Fruit fly (Drosophila melanogaster) whole organism, prepupa: Measurements from ENCODE around the gene CG31493.

ENCODE experiments used
- Blimp-1 ChIP-seq: fragments of 200-800 bp; sonication (Bioruptor generic); optimal IDR thresholded peaks from 3 replicates; lab custom pipeline; 2017; ENCODE audit warnings: missing biosample characterization, missing genetic modification characterization, mild to moderate bottlenecking, moderate library complexity, missing genetic modification reagents
- CG10669 ChIP-seq: fragments of 200-800 bp; sonication (Bioruptor generic); optimal IDR thresholded peaks from 3 replicates; lab custom pipeline; 2018; ENCODE audit warnings: missing biosample characterization, mild to moderate bottlenecking, missing genetic modification characterization, moderate library complexity
- CG11902 ChIP-seq: fragments of 200-800 bp; sonication (Bioruptor generic); optimal IDR thresholded peaks from 3 replicates; lab custom pipeline; 2016; ENCODE audit warnings: missing biosample characterization, missing genetic modification characterization
- CG15336 ChIP-seq: fragments of 200-800 bp; sonication (Bioruptor generic); IDR thresholded peaks from 2 replicates; pipeline ENCODE4 v1.3.6; 2022; ENCODE audit warnings: missing biosample characterization, missing genetic modification characterization
- CG16779 ChIP-seq: fragments of 200-800 bp; sonication (Bioruptor generic); optimal IDR thresholded peaks from 3 replicates; lab custom pipeline; 2017; ENCODE audit warnings: missing biosample characterization, mild to moderate bottlenecking, missing genetic modification characterization
- CG3032 ChIP-seq: fragments of 200-800 bp; optimal IDR thresholded peaks from 2 replicates; lab custom pipeline; 2019; ENCODE audit warnings: missing biosample characterization, mild to moderate bottlenecking, missing genetic modification characterization, moderate library complexity
- CG34406 ChIP-seq: fragments of 200-800 bp; sonication (Bioruptor generic); optimal IDR thresholded peaks from 3 replicates; lab custom pipeline; 2016; ENCODE audit warnings: missing biosample characterization, missing genetic modification characterization
- CG3919 ChIP-seq: fragments of 200-800 bp; sonication (Bioruptor generic); optimal IDR thresholded peaks from 3 replicates; lab custom pipeline; 2016; ENCODE audit warnings: missing biosample characterization, missing genetic modification characterization
- CG4318 ChIP-seq: fragments of 200-800 bp; sonication (Bioruptor generic); optimal IDR thresholded peaks from 3 replicates; lab custom pipeline; 2017; ENCODE audit warnings: missing biosample characterization, mild to moderate bottlenecking, missing genetic modification characterization
- CG6163 ChIP-seq: fragments of 200-800 bp; sonication (Bioruptor generic); IDR thresholded peaks from 3 replicates; pipeline ENCODE4 v1.3.6; 2022; ENCODE audit warnings: missing biosample characterization, missing genetic modification characterization
- CG6792 ChIP-seq: fragments of 200-800 bp; sonication (Bioruptor generic); optimal IDR thresholded peaks from 3 replicates; lab custom pipeline; 2016; ENCODE audit warnings: missing biosample characterization, missing genetic modification characterization
- CG6854 ChIP-seq: fragments of 200-800 bp; sonication (Bioruptor generic); optimal IDR thresholded peaks from 2 replicates; lab custom pipeline; 2017; ENCODE audit warnings: missing biosample characterization, mild to moderate bottlenecking, missing genetic modification characterization
- CG8319 ChIP-seq: fragments of 200-800 bp; sonication (Bioruptor generic); optimal IDR thresholded peaks from 3 replicates; lab custom pipeline; 2016; ENCODE audit warnings: missing biosample characterization, missing genetic modification characterization
- CG9139 ChIP-seq: fragments of 200-800 bp; sonication (Bioruptor generic); optimal IDR thresholded peaks from 3 replicates; lab custom pipeline; 2017; ENCODE audit warnings: missing biosample characterization, mild to moderate bottlenecking, missing genetic modification characterization
- Eip75B ChIP-seq: fragments of 200-800 bp; sonication (Bioruptor generic); optimal IDR thresholded peaks from 3 replicates; lab custom pipeline; 2016; ENCODE audit warnings: missing biosample characterization, missing genetic modification characterization
- Eip78C ChIP-seq: fragments of 200-800 bp; sonication (Bioruptor generic); peaks from one replicate; lab custom pipeline; 2016; ENCODE audit warnings: missing biosample characterization, missing genetic modification characterization
- Eip93F ChIP-seq: fragments of 200-800 bp; sonication (Bioruptor generic); optimal IDR thresholded peaks from 2 replicates; lab custom pipeline; 2016; ENCODE audit warnings: missing biosample characterization, mild to moderate bottlenecking, missing genetic modification characterization
- Ets21C ChIP-seq: fragments of 200-800 bp; sonication (Bioruptor generic); optimal IDR thresholded peaks from 3 replicates; lab custom pipeline; 2016; ENCODE audit warnings: missing biosample characterization, missing genetic modification characterization
- Ets96B ChIP-seq: fragments of 200-800 bp; optimal IDR thresholded peaks from 2 replicates; lab custom pipeline; 2019; ENCODE audit warnings: missing biosample characterization, mild to moderate bottlenecking, missing genetic modification characterization, moderate library complexity
- Gug ChIP-seq: fragments of 200-800 bp; sonication (Bioruptor generic); IDR thresholded peaks from 2 replicates; pipeline ENCODE4 v1.3.6; 2022; ENCODE audit warnings: missing biosample characterization, missing genetic modification characterization
- Hr38 ChIP-seq: sonication (Bioruptor generic); optimal IDR thresholded peaks from 2 replicates; lab custom pipeline; 2016; ENCODE audit warnings: missing biosample characterization, missing genetic modification characterization
- Hr4 ChIP-seq: fragments of 200-800 bp; sonication (Bioruptor generic); optimal IDR thresholded peaks from 3 replicates; lab custom pipeline; 2016; ENCODE audit warnings: missing biosample characterization, missing genetic modification characterization
- Lpt ChIP-seq: fragments of 200-800 bp; sonication (Bioruptor generic); optimal IDR thresholded peaks from 3 replicates; lab custom pipeline; 2016; ENCODE audit warnings: missing biosample characterization, missing genetic modification characterization
- OdsH ChIP-seq: fragments of 200-800 bp; sonication (Bioruptor generic); optimal IDR thresholded peaks from 3 replicates; lab custom pipeline; 2016; ENCODE audit warnings: missing biosample characterization, missing genetic modification characterization
- Smox ChIP-seq: fragments of 200-800 bp; sonication (Bioruptor generic); optimal IDR thresholded peaks from 3 replicates; lab custom pipeline; 2016; ENCODE audit warnings: missing biosample characterization, missing genetic modification characterization
- Sox102F ChIP-seq: fragments of 200-800 bp; sonication (Bioruptor generic); optimal IDR thresholded peaks from 2 replicates; lab custom pipeline; 2016; ENCODE audit warnings: missing biosample characterization, mild to moderate bottlenecking, missing genetic modification characterization
- Sox15 ChIP-seq: fragments of 200-800 bp; sonication (Bioruptor generic); optimal IDR thresholded peaks from 3 replicates; lab custom pipeline; 2016; ENCODE audit warnings: missing biosample characterization, missing genetic modification characterization
- achi ChIP-seq: fragments of 200-800 bp; sonication (Bioruptor generic); optimal IDR thresholded peaks from 3 replicates; lab custom pipeline; 2016; ENCODE audit warnings: missing biosample characterization, missing genetic modification characterization
- acj6 ChIP-seq: fragments of 200-800 bp; sonication (Bioruptor generic); optimal IDR thresholded peaks from 3 replicates; lab custom pipeline; 2016; ENCODE audit warnings: missing biosample characterization, missing genetic modification characterization
- cyc ChIP-seq: fragments of 200-800 bp; sonication (Bioruptor generic); optimal IDR thresholded peaks from 3 replicates; lab custom pipeline; 2016; ENCODE audit warnings: missing biosample characterization, missing genetic modification characterization
- dac ChIP-seq: fragments of 200-800 bp; sonication (Bioruptor generic); optimal IDR thresholded peaks from 2 replicates; lab custom pipeline; 2017; ENCODE audit warnings: missing biosample characterization, mild to moderate bottlenecking, missing genetic modification characterization
- dsx ChIP-seq: fragments of 200-800 bp; optimal IDR thresholded peaks from 3 replicates; lab custom pipeline; 2019; ENCODE audit warnings: missing biosample characterization, mild to moderate bottlenecking, missing genetic modification characterization, moderate library complexity; ENCODE audit not compliant: poor library complexity, severe bottlenecking
- eg ChIP-seq: fragments of 200-800 bp; sonication (Bioruptor generic); IDR thresholded peaks from 3 replicates; pipeline ENCODE4 v1.3.6; 2022; ENCODE audit warnings: missing biosample characterization, missing genetic modification characterization
- esn ChIP-seq: fragments of 200-800 bp; sonication (Bioruptor generic); optimal IDR thresholded peaks from 2 replicates; lab custom pipeline; 2016; ENCODE audit warnings: missing biosample characterization, mild to moderate bottlenecking, missing genetic modification characterization, moderate library complexity
- fd59A ChIP-seq: fragments of 200-800 bp; sonication (Bioruptor generic); optimal IDR thresholded peaks from 2 replicates; lab custom pipeline; 2017; ENCODE audit warnings: missing biosample characterization, mild to moderate bottlenecking, missing genetic modification characterization, missing genetic modification reagents
- fd85E ChIP-seq: fragments of 200-800 bp; sonication (Bioruptor generic); optimal IDR thresholded peaks from 3 replicates; lab custom pipeline; 2016; ENCODE audit warnings: missing biosample characterization, missing genetic modification characterization
- fkh ChIP-seq: fragments of 200-800 bp; sonication (Bioruptor generic); optimal IDR thresholded peaks from 3 replicates; lab custom pipeline; 2017; ENCODE audit warnings: missing biosample characterization, mild to moderate bottlenecking, missing genetic modification characterization, moderate library complexity
- lz ChIP-seq: fragments of 200-800 bp; sonication (Bioruptor generic); optimal IDR thresholded peaks from 3 replicates; lab custom pipeline; 2016; ENCODE audit warnings: missing biosample characterization, missing genetic modification characterization
- net ChIP-seq: fragments of 200-800 bp; sonication (Bioruptor generic); optimal IDR thresholded peaks from 3 replicates; lab custom pipeline; 2016; ENCODE audit warnings: missing biosample characterization, missing genetic modification characterization
- pdm3 ChIP-seq: fragments of 200-800 bp; sonication (Bioruptor generic); optimal IDR thresholded peaks from 3 replicates; lab custom pipeline; 2016; ENCODE audit warnings: missing biosample characterization, missing genetic modification characterization
- spab ChIP-seq: fragments of 200-800 bp; sonication (Bioruptor generic); optimal IDR thresholded peaks from 2 replicates; lab custom pipeline; 2017; ENCODE audit warnings: missing biosample characterization, mild to moderate bottlenecking, missing genetic modification characterization, missing genetic modification reagents
- ss ChIP-seq, 2 experiments: fragments of 200-800 bp; sonication (Bioruptor generic); optimal IDR thresholded peaks; 2 replicates in 1 of 2; 3 replicates in 1 of 2; lab custom pipeline; 2017 to 2018; ENCODE audit warnings: mild to moderate bottlenecking in 2 of 2, missing biosample characterization in 2 of 2, missing genetic modification characterization in 2 of 2, moderate library complexity in 1 of 2
- svp ChIP-seq: fragments of 200-800 bp; sonication (Bioruptor generic); peaks from one replicate; lab custom pipeline; 2016; ENCODE audit warnings: missing biosample characterization, missing genetic modification characterization
- topi ChIP-seq: fragments of 200-800 bp; sonication (Bioruptor generic); optimal IDR thresholded peaks from 3 replicates; lab custom pipeline; 2016; ENCODE audit warnings: missing biosample characterization, missing genetic modification characterization
- vri ChIP-seq: fragments of 200-800 bp; sonication (Bioruptor generic); optimal IDR thresholded peaks from 3 replicates; lab custom pipeline; 2016; ENCODE audit warnings: missing biosample characterization, mild to moderate bottlenecking, missing genetic modification characterization

The CG31493 gene

dm6 chr3R:7107713-7108588 is 23.4 kb upstream of the CG31493 start (continued):
- TF ChIP-seq vri (GFP tag; lab: Kevin White, UChicago) = peak; percentile 38
- TF ChIP-seq CG3919 (GFP tag; lab: Kevin White, UChicago) = no peak
- TF ChIP-seq Smox = peak; percentile 6
- TF ChIP-seq dsx = peak; percentile 80
- TF ChIP-seq CG9139 = no peak
- TF ChIP-seq ss (GFP tag; optimal IDR thresholded peaks at IDR 0.05; lab: Kevin White, UChicago) = no peak
- TF ChIP-seq CG11902 (GFP tag; lab: Kevin White, UChicago) = no peak
- TF ChIP-seq spab (GFP tag; lab: Kevin White, UChicago) = no peak
- no peak for TF ChIP-seq Sox15 (GFP tag; lab: Kevin White, UChicago)
- TF ChIP-seq fd85E (GFP tag; lab: Kevin White, UChicago) = no peak
- no peak for TF ChIP-seq net
- no peak for TF ChIP-seq Ets21C (GFP tag; lab: Kevin White, UChicago)
- TF ChIP-seq Eip93F = no peak
- TF ChIP-seq CG8319 (GFP tag; lab: Kevin White, UChicago) = no peak
- TF ChIP-seq Blimp-1 (GFP tag; lab: Kevin White, UChicago) = no peak
- no peak for TF ChIP-seq achi (GFP tag; lab: Kevin White, UChicago)
- no peak for TF ChIP-seq eg (GFP tag; lab: Robert Waterston, UW)
- no peak for TF ChIP-seq Sox102F (GFP tag; lab: Kevin White, UChicago)

dm6 chr3R:7108589-7109312 is 22.6 kb upstream of the CG31493 start:
- peak; percentile 93 for TF ChIP-seq CG6792
- TF ChIP-seq achi (GFP tag; lab: Kevin White, UChicago) = peak; percentile 96
- TF ChIP-seq CG3919 (GFP tag; lab: Kevin White, UChicago) = peak; percentile 97
- peak; percentile 100 for TF ChIP-seq Eip78C (GFP tag; lab: Kevin White, UChicago)
- peak; percentile 96 for TF ChIP-seq CG3032 (tag; lab: Kevin White, UChicago)
- TF ChIP-seq CG34406 (GFP tag; lab: Kevin White, UChicago) = peak; percentile 96
- peak; percentile 90 for TF ChIP-seq Sox15 (GFP tag; lab: Kevin White, UChicago)
- TF ChIP-seq Ets21C (GFP tag; lab: Kevin White, UChicago) = peak; percentile 94
- TF ChIP-seq CG4318 (GFP tag; lab: Kevin White, UChicago) = peak; percentile 95
- peak; percentile 93 for TF ChIP-seq fd59A
- TF ChIP-seq Hr38 (GFP tag; lab: Kevin White, UChicago) = peak; percentile 82
- TF ChIP-seq CG16779 (tag; lab: Kevin White, UChicago) = peak; percentile 77
- TF ChIP-seq CG11902 (GFP tag; lab: Kevin White, UChicago) = peak; percentile 88
- TF ChIP-seq net = peak; percentile 96
- TF ChIP-seq OdsH (GFP tag; lab: Kevin White, UChicago) = peak; percentile 98
- TF ChIP-seq topi = peak; percentile 98
- peak; percentile 96 for TF ChIP-seq acj6 (GFP tag; lab: Kevin White, UChicago)
- peak; percentile 97 for TF ChIP-seq Lpt
- TF ChIP-seq CG6163 (GFP tag; lab: Robert Waterston, UW) = no peak
- TF ChIP-seq Eip75B = peak; percentile 96
- no peak for TF ChIP-seq eg (GFP tag; lab: Robert Waterston, UW)
- TF ChIP-seq CG9139 = peak; percentile 85
- peak; percentile 99 for TF ChIP-seq Hr4 (GFP tag; lab: Kevin White, UChicago)
- no peak for TF ChIP-seq CG15336 (GFP tag; lab: Robert Waterston, UW)
- TF ChIP-seq fkh (GFP tag; lab: Kevin White, UChicago) = no peak
- TF ChIP-seq Gug (GFP tag; lab: Robert Waterston, UW) = no peak
- peak; percentile 97 for TF ChIP-seq lz (GFP tag; lab: Kevin White, UChicago)
- peak; percentile 71 for TF ChIP-seq Eip93F
- peak; percentile 85 for TF ChIP-seq fd85E (GFP tag; lab: Kevin White, UChicago)
- TF ChIP-seq cyc (GFP tag; lab: Kevin White, UChicago) = peak; percentile 97
- TF ChIP-seq dac (GFP tag; lab: Kevin White, UChicago) = peak; percentile 74
- TF ChIP-seq Ets96B = peak; percentile 96
- TF ChIP-seq Smox = peak; percentile 97
- peak; percentile 99 for TF ChIP-seq svp (GFP tag; lab: Kevin White, UChicago)
- peak; percentile 98 for TF ChIP-seq esn (GFP tag; lab: Kevin White, UChicago)
- peak; percentile 92 for TF ChIP-seq CG10669 (GFP tag; lab: Kevin White, UChicago)
- peak; percentile 94 for TF ChIP-seq Blimp-1 (GFP tag; lab: Kevin White, UChicago)
- TF ChIP-seq CG6854 = peak; percentile 84
- TF ChIP-seq dsx = peak; percentile 94
- peak; percentile 97 for TF ChIP-seq pdm3 (GFP tag; lab: Kevin White, UChicago)
